Worm (Caenorhabditis elegans): ENCODE data around the gene pfd-5.
A peak's percentile ranks its signal among the peaks of the same experiment; 100 is the strongest.

Gene pfd-5

ce11 chrIII:7209721-7210120 lies 11.0 kb upstream of the pfd-5 start, which contains the start of gene R151.2:
Gene R151.2, plus strand, starts transcription at chrIII:7209967.
- TF ChIP-seq mls-2 (tag; optimal IDR thresholded peaks at IDR 0.05) (no peak), unc-120 (tag; optimal IDR thresholded peaks at IDR 0.05; ENCODE audit: poor library complexity, severe bottlenecking) (no peak), ham-2 (GFP tag; optimal IDR thresholded peaks at IDR 0.05) (no peak), unc-39 (tag; optimal IDR thresholded peaks at IDR 0.05) (no peak), sem-2 (GFP tag; optimal IDR thresholded peaks at IDR 0.05) (no peak)

- TF ChIP-seq pha-4 (tag; optimal IDR thresholded peaks at IDR 0.05) (peak; percentile 89), nhr-76 (tag; optimal IDR thresholded peaks at IDR 0.05) (no peak), mab-5 (tag; optimal IDR thresholded peaks at IDR 0.05) (no peak), lsy-2 (tag; optimal IDR thresholded peaks at IDR 0.05) (peak; percentile 99), ztf-11 (tag; optimal IDR thresholded peaks at IDR 0.05) (no peak), hlh-1 (tag; optimal IDR thresholded peaks at IDR 0.05) (peak; percentile 50), mls-2 (tag; optimal IDR thresholded peaks at IDR 0.05) (no peak), unc-120 (tag; optimal IDR thresholded peaks at IDR 0.05; ENCODE audit: poor library complexity, severe bottlenecking) (peak; percentile 67), ceh-39 (tag; optimal IDR thresholded peaks at IDR 0.05) (peak; percentile 75), nhr-237 (tag; optimal IDR thresholded peaks at IDR 0.05) (peak; percentile 89), ces-1 (GFP tag; optimal IDR thresholded peaks at IDR 0.05) (peak; percentile 64), unc-62 (GFP tag; optimal IDR thresholded peaks at IDR 0.05) (peak; percentile 1), elt-1 (tag; optimal IDR thresholded peaks at IDR 0.05; ENCODE audit: borderline replicate concordance, insufficient read depth) (no peak), sem-2 (GFP tag; optimal IDR thresholded peaks at IDR 0.05) (no peak), mep-1 (tag; optimal IDR thresholded peaks at IDR 0.05) (peak; percentile 99), drap-1 (GFP tag; optimal IDR thresholded peaks at IDR 0.05) (no peak), sptf-1 (tag; optimal IDR thresholded peaks at IDR 0.05) (peak; percentile 55), unc-39 (tag; optimal IDR thresholded peaks at IDR 0.05) (no peak), elt-3 (tag; optimal IDR thresholded peaks at IDR 0.05) (no peak), lin-13 (tag; optimal IDR thresholded peaks at IDR 0.05) (peak; percentile 86), lin-32 (GFP tag; optimal IDR thresholded peaks at IDR 0.05) (no peak), blmp-1 (tag; optimal IDR thresholded peaks at IDR 0.05) (no peak), cnd-1 (tag; optimal IDR thresholded peaks at IDR 0.05) (no peak), ham-2 (GFP tag; optimal IDR thresholded peaks at IDR 0.05) (peak; percentile 52), ceh-43 (GFP tag; optimal IDR thresholded peaks at IDR 0.05) (no peak)
Measured at ce11 chrIII:7207903-7208497, 9.3 kb upstream of the pfd-5 start, which contains the start of gene rpl-6. Gene rpl-6, plus strand, starts transcription at chrIII:7208447.

- TF ChIP-seq ceh-83 (GFP tag; optimal IDR thresholded peaks at IDR 0.05) = no peak
- TF ChIP-seq mab-5 (tag; optimal IDR thresholded peaks at IDR 0.05) = no peak
- no peak for TF ChIP-seq lin-13 (tag; optimal IDR thresholded peaks at IDR 0.05)
- no peak for TF ChIP-seq ham-2 (GFP tag; optimal IDR thresholded peaks at IDR 0.05)
- TF ChIP-seq snpc-4 (tag; optimal IDR thresholded peaks at IDR 0.05) = no peak
- TF ChIP-seq drap-1 (GFP tag; optimal IDR thresholded peaks at IDR 0.05) = no peak
- TF ChIP-seq lsy-2 (tag; optimal IDR thresholded peaks at IDR 0.05) = no peak
- no peak for TF ChIP-seq hlh-1 (tag; optimal IDR thresholded peaks at IDR 0.05)
- no peak for TF ChIP-seq unc-39 (tag; optimal IDR thresholded peaks at IDR 0.05)
- no peak for TF ChIP-seq ztf-11 (tag; optimal IDR thresholded peaks at IDR 0.05)
- no peak for TF ChIP-seq cnd-1 (tag; optimal IDR thresholded peaks at IDR 0.05)
- TF ChIP-seq nhr-76 (tag; optimal IDR thresholded peaks at IDR 0.05) = no peak
Measured at ce11 chrIII:7203130-7203775, 4.6 kb upstream of the pfd-5 start.

ce11 chrIII:7201378-7202256 lies 2.9 kb upstream of the pfd-5 start, which contains the start of gene dpy-31:
Gene dpy-31, plus strand, starts transcription at chrIII:7202206.
- TF ChIP-seq sptf-1 (tag; optimal IDR thresholded peaks at IDR 0.05) (no peak), unc-39 (tag; optimal IDR thresholded peaks at IDR 0.05) (no peak), lin-32 (GFP tag; optimal IDR thresholded peaks at IDR 0.05) (no peak), blmp-1 (tag; optimal IDR thresholded peaks at IDR 0.05) (peak; percentile 93), flh-1 (GFP tag; optimal IDR thresholded peaks at IDR 0.05) (no peak), mab-5 (tag; optimal IDR thresholded peaks at IDR 0.05) (no peak), elt-3 (tag; optimal IDR thresholded peaks at IDR 0.05) (peak; percentile 24), drap-1 (GFP tag; optimal IDR thresholded peaks at IDR 0.05) (no peak), tbx-8 (GFP tag; optimal IDR thresholded peaks at IDR 0.05) (no peak), ham-2 (GFP tag; optimal IDR thresholded peaks at IDR 0.05) (peak; percentile 19), mls-2 (tag; optimal IDR thresholded peaks at IDR 0.05) (no peak), mep-1 (tag; optimal IDR thresholded peaks at IDR 0.05) (no peak)

All from whole organism, mixed stage, embryonic.